Fruit fly (Drosophila melanogaster): ENCODE results near the gene CG7739.

The CG7739 gene

DNA sequence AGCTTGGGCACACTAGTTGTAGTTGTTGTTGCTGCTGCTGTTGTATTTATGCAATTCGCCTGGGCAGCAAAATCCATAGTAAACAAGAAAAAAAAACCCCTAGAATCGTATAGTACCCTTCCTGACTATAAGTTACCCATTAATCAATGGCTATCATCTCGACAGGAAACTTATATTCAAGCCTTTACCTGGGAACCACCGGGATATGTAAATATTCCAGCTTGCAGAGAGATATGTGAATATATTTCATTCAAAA, 914 bp upstream of the CG7739 start:
- TF ChIP-seq psq (optimal IDR thresholded peaks at IDR 0.05) (no peak), h (optimal IDR thresholded peaks at IDR 0.05) (no peak), ttk (optimal IDR thresholded peaks at IDR 0.05) (no peak), insv (optimal IDR thresholded peaks at IDR 0.05) (no peak)

DNA sequence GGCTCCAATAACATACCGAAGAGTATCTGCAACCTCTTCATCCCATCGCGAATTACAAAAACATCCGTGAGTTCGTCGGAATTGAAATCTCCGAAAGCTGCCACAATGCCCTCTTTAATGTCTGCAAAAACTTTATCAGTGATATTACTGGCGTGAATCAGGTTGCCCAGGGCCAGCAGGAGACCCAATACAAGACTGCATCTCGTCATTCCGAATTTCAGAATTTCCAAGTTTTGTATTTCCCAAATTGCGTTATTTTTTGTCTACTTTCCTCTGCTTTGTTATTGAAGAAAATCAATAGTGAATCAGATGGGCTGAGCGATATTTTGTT, 173 bp downstream of the CG7739 start:
- TF ChIP-seq h (optimal IDR thresholded peaks at IDR 0.05) (no peak), ttk (optimal IDR thresholded peaks at IDR 0.05) (no peak), Myc (optimal IDR thresholded peaks at IDR 0.05) (no peak), Sin3A (optimal IDR thresholded peaks at IDR 0.05) (no peak), insv (optimal IDR thresholded peaks at IDR 0.05) (no peak), psq (optimal IDR thresholded peaks at IDR 0.05) (no peak)

DNA sequence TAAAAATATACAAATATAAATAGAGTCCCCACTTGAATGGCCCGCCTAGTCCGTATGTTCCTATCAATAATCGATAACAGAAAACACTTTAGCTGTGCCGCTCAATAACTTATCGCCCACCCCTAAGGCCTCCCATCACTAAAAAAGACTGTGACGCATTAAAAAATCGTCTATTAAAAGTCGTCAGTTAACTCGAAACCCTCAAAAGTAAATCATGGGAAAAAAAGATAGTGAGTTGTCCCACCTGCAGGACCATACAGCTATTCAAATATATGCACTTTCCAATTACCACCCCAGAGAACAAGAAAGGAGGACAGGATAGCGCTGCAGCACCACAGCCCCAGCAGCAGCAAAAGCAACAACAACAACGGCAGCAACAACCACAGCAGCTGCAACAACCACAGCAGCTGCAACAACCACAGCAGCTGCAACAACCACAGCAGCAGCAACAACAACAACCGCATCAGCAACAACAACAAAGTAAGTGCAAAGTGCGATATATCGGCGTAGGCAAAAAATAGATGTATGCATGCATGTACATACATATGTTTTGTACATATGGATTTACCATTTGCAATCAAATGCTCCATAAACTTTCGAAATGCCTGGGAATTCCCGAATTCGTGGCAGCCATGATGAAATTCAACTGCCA, 8.7 kb downstream of the CG7739 start, which contains the start of gene AGO2:
Gene AGO2 (plus strand): TSS at position 121 of the 652 bp plus-strand sequence.
- no peak for TF ChIP-seq Sin3A (optimal IDR thresholded peaks at IDR 0.05)
- no peak for TF ChIP-seq Myc (optimal IDR thresholded peaks at IDR 0.05)
- TF ChIP-seq insv (optimal IDR thresholded peaks at IDR 0.05): no peak
- no peak for TF ChIP-seq ttk (optimal IDR thresholded peaks at IDR 0.05)
- no peak for TF ChIP-seq h (optimal IDR thresholded peaks at IDR 0.05)
- no peak for TF ChIP-seq psq (optimal IDR thresholded peaks at IDR 0.05)

DNA sequence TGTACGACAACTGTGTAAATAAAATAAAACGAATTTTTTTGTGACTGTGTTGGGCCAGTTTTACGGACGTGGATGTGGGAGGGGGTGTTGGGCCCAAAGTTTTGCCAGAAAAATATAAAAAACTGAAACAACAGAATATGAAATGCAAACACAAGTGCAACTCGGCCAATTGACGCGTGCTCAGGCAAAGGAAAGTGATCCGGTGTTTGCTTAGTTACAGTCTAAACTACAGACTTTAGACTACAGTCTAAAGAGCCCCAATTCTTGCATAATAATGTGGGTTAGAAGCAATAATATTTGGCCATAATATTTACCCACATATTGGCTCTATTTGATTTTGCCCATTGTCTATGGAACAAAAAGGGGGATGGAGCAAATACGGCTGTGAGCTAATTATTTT, 14.0 kb downstream of the CG7739 start:
- TF ChIP-seq insv (optimal IDR thresholded peaks at IDR 0.05): no peak
- TF ChIP-seq psq (optimal IDR thresholded peaks at IDR 0.05): no peak
- no peak for TF ChIP-seq Myc (optimal IDR thresholded peaks at IDR 0.05)
- TF ChIP-seq ttk (optimal IDR thresholded peaks at IDR 0.05): no peak
- TF ChIP-seq h (optimal IDR thresholded peaks at IDR 0.05): no peak
- TF ChIP-seq Sin3A (optimal IDR thresholded peaks at IDR 0.05): no peak

DNA sequence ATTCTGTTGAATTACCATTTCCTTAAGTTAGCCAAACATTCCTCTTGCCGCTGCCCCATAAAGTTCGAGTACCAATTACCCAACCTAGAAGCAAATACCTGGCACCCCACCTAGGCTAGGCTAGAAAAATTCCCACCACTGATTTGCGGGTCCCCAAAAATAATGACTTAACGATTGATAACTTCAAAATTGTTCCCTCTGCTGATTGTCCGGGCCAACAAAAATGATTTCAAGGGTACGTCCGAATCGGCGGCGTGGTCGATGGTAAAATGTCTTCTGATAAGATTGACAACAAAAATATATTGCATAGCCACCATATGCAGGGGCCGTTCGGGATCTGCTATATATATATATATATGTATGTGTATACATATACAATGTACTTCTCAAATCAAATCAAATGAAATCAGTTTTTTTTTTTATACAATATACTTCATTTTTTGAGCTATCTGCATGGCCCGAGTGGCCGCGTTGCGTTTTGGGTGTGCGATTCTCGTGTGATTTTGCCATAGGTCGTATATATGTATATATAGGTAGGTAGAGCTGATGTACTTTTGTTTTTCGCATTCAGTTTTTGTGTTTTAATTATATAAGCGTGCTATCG, 15.6 kb downstream of the CG7739 start:
- TF ChIP-seq h (optimal IDR thresholded peaks at IDR 0.05): no peak
- no peak for TF ChIP-seq psq (optimal IDR thresholded peaks at IDR 0.05)
- no peak for TF ChIP-seq Sin3A (optimal IDR thresholded peaks at IDR 0.05)
- TF ChIP-seq Myc (optimal IDR thresholded peaks at IDR 0.05): no peak
- TF ChIP-seq ttk (optimal IDR thresholded peaks at IDR 0.05): no peak
- TF ChIP-seq insv (optimal IDR thresholded peaks at IDR 0.05): no peak

DNA sequence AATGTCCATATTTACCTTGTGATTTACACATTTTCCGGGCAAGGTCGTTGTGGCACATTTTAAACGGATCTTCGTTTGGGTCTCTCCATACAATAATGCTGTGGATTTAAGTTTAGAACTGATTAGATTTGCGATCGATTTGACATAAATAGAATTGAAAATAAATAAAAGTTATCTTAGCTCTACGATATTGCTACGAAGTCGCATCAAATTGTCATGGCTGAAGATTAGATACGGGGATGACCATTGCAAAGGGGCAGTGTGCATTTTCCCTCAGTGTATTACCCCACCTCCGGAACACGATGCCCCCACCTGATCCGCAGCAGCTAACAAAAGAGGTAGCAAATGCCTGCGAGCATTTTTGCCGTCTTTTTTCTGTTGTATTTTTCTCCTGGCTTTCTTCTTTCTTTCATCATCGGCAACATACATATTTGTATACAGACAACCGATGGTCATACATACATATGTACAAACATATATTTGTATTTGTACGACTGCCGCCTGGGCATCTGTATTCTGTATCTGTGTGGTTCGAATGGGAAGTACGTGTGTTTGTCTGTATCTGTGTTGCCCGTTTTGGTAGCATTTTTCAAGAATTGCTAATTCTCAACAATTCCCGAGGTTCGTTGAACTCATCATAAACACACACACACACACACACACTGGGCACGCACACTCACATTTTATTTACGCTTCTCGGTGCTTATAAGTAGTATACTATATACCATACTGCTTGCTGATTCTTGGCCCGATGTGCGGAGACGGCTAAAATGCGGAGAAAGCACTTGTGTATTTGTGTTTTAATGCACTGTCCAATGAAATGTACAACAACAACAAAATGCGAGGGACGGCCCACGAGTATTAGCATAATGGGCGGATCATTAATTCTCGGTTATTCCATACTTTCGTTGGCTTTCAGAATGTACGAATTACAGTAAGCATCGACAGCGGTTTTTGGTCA, 18.1 kb downstream of the CG7739 start:
- no peak for TF ChIP-seq ttk (optimal IDR thresholded peaks at IDR 0.05)
- TF ChIP-seq psq (optimal IDR thresholded peaks at IDR 0.05): no peak
- no peak for TF ChIP-seq Myc (optimal IDR thresholded peaks at IDR 0.05)
- TF ChIP-seq Sin3A (optimal IDR thresholded peaks at IDR 0.05): no peak
- no peak for TF ChIP-seq h (optimal IDR thresholded peaks at IDR 0.05)
- TF ChIP-seq insv (optimal IDR thresholded peaks at IDR 0.05): no peak

DNA sequence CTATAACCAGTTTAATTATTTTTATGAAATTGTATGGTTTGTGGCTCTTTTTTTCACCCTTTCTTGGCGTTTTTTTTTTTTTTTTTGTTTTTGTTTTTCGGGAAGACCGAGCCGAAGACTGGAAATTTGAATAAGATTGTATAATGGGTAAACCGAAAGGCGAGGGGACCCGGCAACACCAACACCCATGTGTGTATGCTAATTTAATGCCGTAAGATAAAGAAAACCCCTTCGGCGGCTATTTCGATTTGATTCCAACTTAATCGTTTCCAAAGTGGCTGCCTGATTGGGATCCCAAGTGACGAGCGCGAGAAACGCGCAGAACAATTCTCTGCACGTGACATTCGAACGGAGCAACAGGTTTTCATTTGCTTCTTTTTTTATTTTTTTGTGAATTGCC, 19.4 kb downstream of the CG7739 start:
- TF ChIP-seq insv (optimal IDR thresholded peaks at IDR 0.05) (no peak), h (optimal IDR thresholded peaks at IDR 0.05) (no peak), Myc (optimal IDR thresholded peaks at IDR 0.05) (no peak), Sin3A (optimal IDR thresholded peaks at IDR 0.05) (no peak), psq (optimal IDR thresholded peaks at IDR 0.05) (no peak), ttk (optimal IDR thresholded peaks at IDR 0.05) (no peak)

DNA sequence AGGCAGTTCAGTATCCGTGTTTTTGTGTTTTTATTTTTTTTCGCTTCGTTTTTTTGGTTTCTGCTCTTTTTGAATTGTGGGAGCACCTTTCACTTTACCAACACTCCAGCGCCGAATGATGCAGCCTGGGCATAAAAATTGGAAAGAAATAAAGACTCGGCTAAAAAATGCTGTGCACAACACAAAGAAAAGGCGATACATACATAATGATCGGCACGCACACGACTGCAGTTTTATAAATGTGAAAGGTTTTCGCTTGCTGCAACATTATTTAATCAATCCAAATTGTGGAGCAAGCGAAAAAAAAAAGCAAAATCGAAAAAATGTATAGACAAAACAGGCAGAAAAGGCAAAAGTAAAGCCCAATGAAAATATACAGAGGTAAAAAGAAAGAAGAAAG, 19.8 kb downstream of the CG7739 start:
- no peak for TF ChIP-seq insv (optimal IDR thresholded peaks at IDR 0.05)
- TF ChIP-seq h (optimal IDR thresholded peaks at IDR 0.05): no peak
- no peak for TF ChIP-seq psq (optimal IDR thresholded peaks at IDR 0.05)
- no peak for TF ChIP-seq Sin3A (optimal IDR thresholded peaks at IDR 0.05)
- no peak for TF ChIP-seq Myc (optimal IDR thresholded peaks at IDR 0.05)
- TF ChIP-seq ttk (optimal IDR thresholded peaks at IDR 0.05): no peak

DNA sequence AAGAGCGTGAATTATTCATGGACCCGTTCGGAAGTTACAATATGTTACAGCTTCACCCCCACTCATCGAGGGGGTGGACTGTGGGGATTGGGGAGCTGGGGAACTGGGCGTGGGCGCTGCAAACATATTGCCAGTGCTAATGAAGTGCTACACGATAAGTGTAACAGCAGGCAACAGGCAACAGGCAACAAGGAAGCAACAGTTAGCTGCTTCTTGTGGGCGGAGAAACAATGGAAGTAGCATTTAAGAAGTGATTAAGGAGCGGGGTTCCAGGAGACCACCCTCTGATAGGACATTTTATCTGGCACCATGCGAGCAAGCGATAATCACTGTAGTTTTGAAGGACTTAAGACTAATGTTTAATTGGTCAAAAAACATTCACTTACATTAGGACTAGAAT, 21.6 kb downstream of the CG7739 start:
- TF ChIP-seq psq (optimal IDR thresholded peaks at IDR 0.05): no peak
- TF ChIP-seq Myc (optimal IDR thresholded peaks at IDR 0.05): no peak
- TF ChIP-seq insv (optimal IDR thresholded peaks at IDR 0.05): no peak
- TF ChIP-seq ttk (optimal IDR thresholded peaks at IDR 0.05): no peak
- TF ChIP-seq h (optimal IDR thresholded peaks at IDR 0.05): no peak
- TF ChIP-seq Sin3A (optimal IDR thresholded peaks at IDR 0.05): no peak

DNA sequence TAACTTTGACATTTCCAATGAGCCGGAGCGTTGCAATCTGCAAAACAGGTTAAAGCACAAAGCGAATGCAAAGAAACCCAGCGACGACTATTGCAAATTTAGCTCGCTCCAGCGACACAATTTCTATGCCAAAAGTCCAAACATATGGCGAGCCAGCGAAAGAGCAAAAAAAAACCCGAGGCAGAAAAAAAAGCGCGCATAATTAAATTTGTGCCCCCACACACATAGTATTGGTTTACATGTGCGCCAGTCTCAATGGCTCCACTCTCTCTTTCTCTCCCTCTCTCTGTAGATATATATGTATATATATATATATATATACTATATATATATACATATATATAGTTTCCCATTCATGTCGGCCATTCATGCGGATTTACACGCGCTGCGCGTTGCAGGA, 22.2 kb downstream of the CG7739 start:
- TF ChIP-seq ttk (optimal IDR thresholded peaks at IDR 0.05) (no peak), Sin3A (optimal IDR thresholded peaks at IDR 0.05) (no peak), insv (optimal IDR thresholded peaks at IDR 0.05) (no peak), Myc (optimal IDR thresholded peaks at IDR 0.05) (no peak), psq (optimal IDR thresholded peaks at IDR 0.05) (no peak), h (optimal IDR thresholded peaks at IDR 0.05) (no peak)

DNA sequence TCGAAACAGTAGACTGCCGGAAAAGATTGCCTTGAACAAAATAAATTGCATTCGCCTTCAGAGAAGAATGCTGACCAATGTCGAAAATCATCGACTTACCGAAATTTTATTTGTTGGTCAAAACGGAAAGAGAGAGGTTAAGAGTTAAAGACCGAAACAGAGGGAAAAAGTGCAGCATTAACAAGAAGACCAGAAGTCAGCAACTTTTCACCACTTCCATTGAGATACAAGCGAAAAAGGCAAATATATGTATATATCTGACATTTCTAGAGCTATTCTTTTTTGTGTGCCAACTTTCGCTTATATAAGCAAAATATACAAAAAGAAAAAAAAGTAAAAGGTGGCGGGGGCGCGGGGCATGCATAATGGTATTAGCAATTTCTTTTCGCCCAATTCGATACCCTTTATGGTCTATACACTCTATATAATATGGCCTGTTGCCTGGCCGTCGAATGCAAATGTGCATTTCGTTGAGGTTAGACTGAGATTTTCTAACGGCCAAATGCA, 22.9 kb downstream of the CG7739 start:
- TF ChIP-seq Myc (optimal IDR thresholded peaks at IDR 0.05) (no peak), h (optimal IDR thresholded peaks at IDR 0.05) (no peak), Sin3A (optimal IDR thresholded peaks at IDR 0.05) (no peak), insv (optimal IDR thresholded peaks at IDR 0.05) (no peak), psq (optimal IDR thresholded peaks at IDR 0.05) (no peak), ttk (optimal IDR thresholded peaks at IDR 0.05) (no peak)
